Worm (Caenorhabditis elegans) whole organism, L4 larva: ENCODE data around the gene nhx-4.

Source experiments
- D1046.2 ChIP-seq: fragments of 200-800 bp; sonication (Bioruptor generic); IDR thresholded peaks from 2 replicates; pipeline ENCODE4 v1.3.6; 2022; ENCODE audit warnings: missing genetic modification characterization, missing compliant biosample characterization
- F44E2.7 ChIP-seq: fragments of 200-800 bp; sonication (Bioruptor generic); IDR thresholded peaks from 2 replicates; pipeline ENCODE4 v2.1.2; 2022; ENCODE audit warnings: missing genetic modification characterization, missing compliant biosample characterization
- F49E8.2 ChIP-seq: sonication (generic microtip); optimal IDR thresholded peaks from 2 replicates; lab custom pipeline; 2016; ENCODE audit warnings: missing compliant biosample characterization, mild to moderate bottlenecking, missing genetic modification characterization, borderline replicate concordance
- T26A8.4 ChIP-seq: fragments of 200-800 bp; sonication (Bioruptor generic); IDR thresholded peaks from 2 replicates; pipeline ENCODE4 v1.3.6; 2022; ENCODE audit warnings: missing genetic modification characterization, missing compliant biosample characterization
- Y48G9A.11 ChIP-seq: fragments of 200-800 bp; sonication (Bioruptor generic); IDR thresholded peaks from 2 replicates; pipeline ENCODE4 v1.3.6; 2022; ENCODE audit warnings: missing genetic modification reagents, missing genetic modification characterization, missing compliant biosample characterization
- ZK337.2 ChIP-seq: fragments of 200-800 bp; sonication (Bioruptor generic); IDR thresholded peaks from 2 replicates; pipeline ENCODE4 v1.3.6; 2022; ENCODE audit warnings: missing genetic modification reagents, missing genetic modification characterization, missing compliant biosample characterization
- ceh-28 ChIP-seq: fragments of 150-350 bp; optimal IDR thresholded peaks from 2 replicates; lab custom pipeline; 2014; ENCODE audit warnings: missing biosample characterization, missing genetic modification reagents, missing genetic modification characterization
- ces-1 ChIP-seq: fragments of 150-350 bp; sonication (generic microtip); optimal IDR thresholded peaks from 4 replicates; lab custom pipeline; 2014; ENCODE audit warnings: missing biosample characterization, missing genetic modification reagents, missing genetic modification characterization
- ctbp-1 ChIP-seq: fragments of 200-800 bp; sonication (Bioruptor generic); IDR thresholded peaks from 2 replicates; pipeline ENCODE4 v1.3.6; 2022; ENCODE audit warnings: missing genetic modification reagents, missing genetic modification characterization, missing compliant biosample characterization
- daf-16 ChIP-seq, 3 experiments: sonication (generic microtip); optimal IDR thresholded peaks; 2 replicates each; lab custom pipeline; 2016 to 2017; ENCODE audit warnings: missing genetic modification characterization in 3 of 3, missing genetic modification reagents in 3 of 3, mild to moderate bottlenecking in 2 of 3, missing compliant biosample characterization in 2 of 3, missing biosample characterization in 1 of 3, moderate library complexity in 1 of 3
- dmd-8 ChIP-seq: fragments of 200-800 bp; sonication (Bioruptor generic); IDR thresholded peaks from 2 replicates; pipeline ENCODE4 v1.3.6; 2022; ENCODE audit warnings: missing genetic modification characterization, missing compliant biosample characterization
- dmd-9 ChIP-seq: fragments of 200-800 bp; sonication (Bioruptor generic); IDR thresholded peaks from 2 replicates; pipeline ENCODE4 v1.3.6; 2022; ENCODE audit warnings: missing genetic modification reagents, missing genetic modification characterization, missing compliant biosample characterization
- dpl-1 ChIP-seq: fragments of 150-350 bp; optimal IDR thresholded peaks from 2 replicates; lab custom pipeline; 2014; ENCODE audit warnings: missing biosample characterization, missing genetic modification reagents, missing genetic modification characterization
- duxl-1 ChIP-seq: sonication (generic microtip); optimal IDR thresholded peaks from 2 replicates; lab custom pipeline; 2016; ENCODE audit warnings: mild to moderate bottlenecking, missing genetic modification characterization, moderate library complexity, missing compliant biosample characterization; ENCODE audit not compliant: poor library complexity
- dve-1 ChIP-seq: sonication (generic microtip); optimal IDR thresholded peaks from 2 replicates; lab custom pipeline; 2017; ENCODE audit warnings: antibody characterized with exemption, mild to moderate bottlenecking, missing genetic modification characterization, missing compliant biosample characterization; ENCODE audit not compliant: insufficient read depth
- fkh-10 ChIP-seq: fragments of 150-350 bp; optimal IDR thresholded peaks from 2 replicates; lab custom pipeline; 2014; ENCODE audit warnings: missing biosample characterization, missing genetic modification reagents, missing genetic modification characterization
- lim-7 ChIP-seq: fragments of 200-800 bp; sonication (Bioruptor generic); IDR thresholded peaks from 2 replicates; pipeline ENCODE4 v1.3.6; 2022; ENCODE audit warnings: missing genetic modification characterization, missing compliant biosample characterization
- lsy-2 ChIP-seq, 2 experiments: fragments of 150-350 bp in 1 of 2; sonication (generic microtip) in 1 of 2; optimal IDR thresholded peaks; 2 replicates each; lab custom pipeline; 2014 to 2017; ENCODE audit warnings: missing biosample characterization in 2 of 2, missing genetic modification characterization in 2 of 2
- mes-2 ChIP-seq: sonication (generic microtip); optimal IDR thresholded peaks from 2 replicates; lab custom pipeline; 2016; ENCODE audit warnings: missing genotype, mild to moderate bottlenecking, missing genetic modification characterization, missing compliant biosample characterization; ENCODE audit not compliant: poor library complexity, severe bottlenecking
- nhr-102 ChIP-seq: sonication (generic microtip); optimal IDR thresholded peaks from 2 replicates; lab custom pipeline; 2016; ENCODE audit warnings: mild to moderate bottlenecking, missing genetic modification characterization, moderate library complexity, missing compliant biosample characterization
- nhr-111 ChIP-seq: fragments of 200-800 bp; sonication (Bioruptor generic); optimal IDR thresholded peaks from 2 replicates; lab custom pipeline; 2018; ENCODE audit warnings: mild to moderate bottlenecking, missing genetic modification characterization, missing compliant biosample characterization
- nhr-237 ChIP-seq: sonication (generic microtip); optimal IDR thresholded peaks from 2 replicates; lab custom pipeline; 2017; ENCODE audit warnings: missing biosample characterization, missing genetic modification characterization
- nhr-25 ChIP-seq: sonication (generic microtip); optimal IDR thresholded peaks from 2 replicates; lab custom pipeline; 2017; ENCODE audit warnings: missing genetic modification characterization, mild to moderate bottlenecking, missing compliant biosample characterization, antibody characterized with exemption, moderate library complexity, borderline replicate concordance; ENCODE audit not compliant: insufficient read depth
- nhr-28 ChIP-seq: fragments of 150-350 bp; optimal IDR thresholded peaks from 2 replicates; lab custom pipeline; 2014; ENCODE audit warnings: missing biosample characterization, missing genetic modification characterization
- nhr-41 ChIP-seq: fragments of 200-800 bp; sonication (Bioruptor generic); IDR thresholded peaks from 2 replicates; pipeline ENCODE4 v1.3.6; 2022; ENCODE audit warnings: missing genetic modification reagents, missing genetic modification characterization, missing compliant biosample characterization
- pha-4 ChIP-seq, 2 experiments: fragments of 150-350 bp in 1 of 2; fragments of 200-800 bp in 1 of 2; sonication (Bioruptor generic) in 1 of 2; IDR thresholded peaks in 1 of 2; optimal IDR thresholded peaks in 1 of 2; 2 replicates each; pipeline versions ENCODE4 v1.3.6 to Lab custom; 2014 to 2022; ENCODE audit warnings: missing genetic modification characterization in 2 of 2, missing genetic modification reagents in 2 of 2, missing biosample characterization in 1 of 2, missing compliant biosample characterization in 1 of 2
- snpc-1.2 ChIP-seq: fragments of 200-800 bp; sonication (Bioruptor generic); IDR thresholded peaks from 2 replicates; pipeline ENCODE4 v1.3.6; 2022; ENCODE audit warnings: missing genetic modification reagents, missing genetic modification characterization, missing compliant biosample characterization
- snpc-4 ChIP-seq: fragments of 150-350 bp; optimal IDR thresholded peaks from 2 replicates; lab custom pipeline; 2014; ENCODE audit warnings: missing biosample characterization, missing genetic modification characterization
- spr-1 ChIP-seq: sonication (generic microtip); optimal IDR thresholded peaks from 2 replicates; lab custom pipeline; 2016; ENCODE audit warnings: mild to moderate bottlenecking, missing genetic modification characterization, missing compliant biosample characterization
- spr-3 ChIP-seq: fragments of 200-800 bp; sonication (Bioruptor generic); optimal IDR thresholded peaks from 2 replicates; lab custom pipeline; 2018; ENCODE audit warnings: mild to moderate bottlenecking, missing genetic modification characterization, missing compliant biosample characterization
- tag-97 ChIP-seq: fragments of 200-800 bp; sonication (Bioruptor generic); IDR thresholded peaks from 2 replicates; pipeline ENCODE4 v1.3.6; 2022; ENCODE audit warnings: missing genetic modification characterization, missing compliant biosample characterization
- unc-130 ChIP-seq: sonication (generic microtip); optimal IDR thresholded peaks from 2 replicates; lab custom pipeline; 2016; ENCODE audit warnings: missing genetic modification reagents, missing genetic modification characterization, missing compliant biosample characterization
- vab-7 ChIP-seq: fragments of 200-800 bp; sonication (Bioruptor generic); IDR thresholded peaks from 2 replicates; pipeline ENCODE4 v1.3.6; 2022; ENCODE audit warnings: missing genetic modification reagents, missing genetic modification characterization, missing compliant biosample characterization
- zfp-2 ChIP-seq: sonication (generic microtip); optimal IDR thresholded peaks from 2 replicates; lab custom pipeline; 2016; ENCODE audit warnings: mild to moderate bottlenecking, missing genetic modification characterization, missing compliant biosample characterization
- ztf-11 ChIP-seq: fragments of 150-350 bp; optimal IDR thresholded peaks from 2 replicates; lab custom pipeline; 2014; ENCODE audit warnings: missing biosample characterization, missing genetic modification characterization
- ztf-7 ChIP-seq: fragments of 150-350 bp; optimal IDR thresholded peaks from 2 replicates; lab custom pipeline; 2014; ENCODE audit warnings: missing biosample characterization, missing genetic modification characterization

nhx-4 gene

ce11 chrX:6902958-6903357, 11.1 kb upstream of the nhx-4 start (continued):
- no peak for TF ChIP-seq ztf-11 (tag; lab: Kevin White, UChicago)
- TF ChIP-seq lsy-2 (tag; optimal IDR thresholded peaks at IDR 0.05; lab: Kevin White, UChicago), result peak in 1 of 2 experiments; percentile 42
- peak; percentile 76 for TF ChIP-seq ZK337.2
- peak; percentile 58; the same call in 1 of the 2 replicates for TF ChIP-seq D1046.2
- peak; percentile 83 for TF ChIP-seq snpc-1.2
- TF ChIP-seq spr-1 (tag; lab: Kevin White, UChicago), result no peak
- peak; percentile 82 for TF ChIP-seq mes-2 (tag; lab: Kevin White, UChicago)
- TF ChIP-seq F44E2.7 (GFP tag; lab: Robert Waterston, UW), result no peak
- no peak for TF ChIP-seq dpl-1 (GFP tag; lab: Kevin White, UChicago)
- TF ChIP-seq ctbp-1 (GFP tag; lab: Robert Waterston, UW), result peak; percentile 89
- peak; percentile 73 for TF ChIP-seq T26A8.4 (GFP tag; lab: Robert Waterston, UW)
- TF ChIP-seq dmd-9, result peak; percentile 74
- TF ChIP-seq duxl-1, result peak; percentile 80
- peak; percentile 29 for TF ChIP-seq ztf-7 (tag; lab: Kevin White, UChicago)
- peak; percentile 88 for TF ChIP-seq dmd-8 (GFP tag; lab: Robert Waterston, UW)
- TF ChIP-seq unc-130, result peak; percentile 23
- TF ChIP-seq nhr-237 (tag; lab: Kevin White, UChicago), result no peak
- TF ChIP-seq vab-7 (GFP tag; lab: Robert Waterston, UW), result peak; percentile 79
- no peak for TF ChIP-seq F49E8.2 (tag; lab: Kevin White, UChicago)
- TF ChIP-seq lim-7 (GFP tag; lab: Robert Waterston, UW), result peak; percentile 79
- TF ChIP-seq fkh-10 (GFP tag; lab: Kevin White, UChicago), result no peak
- TF ChIP-seq ces-1, result no peak
- TF ChIP-seq snpc-4 (tag; lab: Kevin White, UChicago), result no peak
- TF ChIP-seq Y48G9A.11 (GFP tag; lab: Robert Waterston, UW), result peak; percentile 61; the same call in 1 of the 2 replicates
- TF ChIP-seq pha-4 (GFP tag; IDR thresholded peaks at IDR 0.05; lab: Robert Waterston, UW), result peak; percentile 80; the same call in 1 of the 2 replicates
- no peak for TF ChIP-seq pha-4 (tag; optimal IDR thresholded peaks at IDR 0.05; lab: Kevin White, UChicago)
- TF ChIP-seq zfp-2 (tag; lab: Kevin White, UChicago), result peak; percentile 29
- TF ChIP-seq tag-97 (GFP tag; lab: Robert Waterston, UW), result no peak
- TF ChIP-seq nhr-111 (GFP tag; lab: Kevin White, UChicago), result no peak
- TF ChIP-seq spr-3 (GFP tag; lab: Kevin White, UChicago), result no peak
- TF ChIP-seq nhr-25 (tag; lab: Kevin White, UChicago), result no peak
- TF ChIP-seq nhr-102 (tag; lab: Kevin White, UChicago), result no peak
- TF ChIP-seq nhr-28, result peak; percentile 56
- no peak for TF ChIP-seq ceh-28 (tag; lab: Kevin White, UChicago)

ce11 chrX:6904064-6904771, 9.9 kb upstream of the nhx-4 start, which contains the start of gene sid-5:
TSS of gene sid-5 (plus strand) at chrX:6904721.
- TF ChIP-seq nhr-41 (no peak), dve-1 (peak; percentile 40), ZK337.2 (no peak), daf-16 (GFP tag; optimal IDR thresholded peaks at IDR 0.05; lab: Kevin White, UChicago) (peak in 1 of 2 experiments; percentile 50), daf-16 (tag; optimal IDR thresholded peaks at IDR 0.05; lab: Kevin White, UChicago) (peak; percentile 47), spr-3 (GFP tag; lab: Kevin White, UChicago) (no peak)
